Fruit fly (Drosophila melanogaster) whole organism, prepupa: ENCODE results near the gene Mst36Fb.

Experiments used
- CG10669 ChIP-seq: fragments of 200-800 bp; sonication (Bioruptor generic); optimal IDR thresholded peaks from 3 replicates; lab custom pipeline; 2018; ENCODE audit warnings: missing biosample characterization, mild to moderate bottlenecking, missing genetic modification characterization, moderate library complexity
- CG11294 ChIP-seq: fragments of 200-800 bp; sonication (Bioruptor generic); IDR thresholded peaks from 2 replicates; pipeline ENCODE4 v1.3.6; 2022; ENCODE audit warnings: missing biosample characterization, missing genetic modification characterization
- CG11762 ChIP-seq: fragments of 200-800 bp; sonication (Bioruptor generic); optimal IDR thresholded peaks from 3 replicates; lab custom pipeline; 2016; ENCODE audit warnings: missing biosample characterization, missing genetic modification characterization; ENCODE audit not compliant: insufficient read depth
- CG11902 ChIP-seq: fragments of 200-800 bp; sonication (Bioruptor generic); optimal IDR thresholded peaks from 3 replicates; lab custom pipeline; 2016; ENCODE audit warnings: missing biosample characterization, missing genetic modification characterization
- CG1621 ChIP-seq: fragments of 200-800 bp; sonication (Bioruptor generic); optimal IDR thresholded peaks from 3 replicates; lab custom pipeline; 2018; ENCODE audit warnings: missing biosample characterization, mild to moderate bottlenecking, missing genetic modification characterization
- CG3032 ChIP-seq: fragments of 200-800 bp; optimal IDR thresholded peaks from 2 replicates; lab custom pipeline; 2019; ENCODE audit warnings: missing biosample characterization, mild to moderate bottlenecking, missing genetic modification characterization, moderate library complexity
- CG3919 ChIP-seq: fragments of 200-800 bp; sonication (Bioruptor generic); optimal IDR thresholded peaks from 3 replicates; lab custom pipeline; 2016; ENCODE audit warnings: missing biosample characterization, missing genetic modification characterization
- CG6163 ChIP-seq: fragments of 200-800 bp; sonication (Bioruptor generic); IDR thresholded peaks from 3 replicates; pipeline ENCODE4 v1.3.6; 2022; ENCODE audit warnings: missing biosample characterization, missing genetic modification characterization
- CG6792 ChIP-seq: fragments of 200-800 bp; sonication (Bioruptor generic); optimal IDR thresholded peaks from 3 replicates; lab custom pipeline; 2016; ENCODE audit warnings: missing biosample characterization, missing genetic modification characterization
- CG6854 ChIP-seq: fragments of 200-800 bp; sonication (Bioruptor generic); optimal IDR thresholded peaks from 2 replicates; lab custom pipeline; 2017; ENCODE audit warnings: missing biosample characterization, mild to moderate bottlenecking, missing genetic modification characterization
- Eip78C ChIP-seq: fragments of 200-800 bp; sonication (Bioruptor generic); peaks from one replicate; lab custom pipeline; 2016; ENCODE audit warnings: missing biosample characterization, missing genetic modification characterization
- Sox15 ChIP-seq: fragments of 200-800 bp; sonication (Bioruptor generic); optimal IDR thresholded peaks from 3 replicates; lab custom pipeline; 2016; ENCODE audit warnings: missing biosample characterization, missing genetic modification characterization
- fd59A ChIP-seq: fragments of 200-800 bp; sonication (Bioruptor generic); optimal IDR thresholded peaks from 2 replicates; lab custom pipeline; 2017; ENCODE audit warnings: missing biosample characterization, mild to moderate bottlenecking, missing genetic modification characterization, missing genetic modification reagents
- spab ChIP-seq: fragments of 200-800 bp; sonication (Bioruptor generic); optimal IDR thresholded peaks from 2 replicates; lab custom pipeline; 2017; ENCODE audit warnings: missing biosample characterization, mild to moderate bottlenecking, missing genetic modification characterization, missing genetic modification reagents

DNA sequence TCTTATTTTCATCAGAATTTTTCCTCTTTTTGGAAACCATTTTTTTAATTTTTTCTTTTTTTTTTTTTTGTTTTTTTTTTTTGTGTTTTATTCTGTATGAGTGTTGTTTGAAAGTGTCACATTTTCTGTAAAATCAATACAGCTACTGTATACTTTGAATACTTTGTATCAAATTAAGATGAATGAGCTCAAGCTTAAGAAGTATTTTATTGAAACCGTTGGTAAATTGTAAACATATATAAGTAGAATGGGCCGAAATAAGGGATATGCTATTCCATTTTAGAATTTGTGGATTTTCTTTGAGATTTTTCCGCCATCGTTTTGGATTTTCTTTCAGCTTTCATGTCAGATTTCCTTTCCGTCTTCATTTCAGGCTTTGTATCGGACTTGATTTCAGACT is at the start of gene Mst36Fb:
- TF ChIP-seq CG6792 (no peak), CG11902 (no peak), CG11294 (GFP tag; lab: Robert Waterston, UW) (no peak), spab (GFP tag; lab: Kevin White, UChicago) (no peak), CG3032 (tag; lab: Kevin White, UChicago) (no peak), CG10669 (GFP tag; lab: Kevin White, UChicago) (no peak), CG11762 (GFP tag; lab: Kevin White, UChicago) (no peak), CG1621 (tag; lab: Kevin White, UChicago) (no peak), CG6854 (GFP tag; lab: Kevin White, UChicago) (no peak), fd59A (GFP tag; lab: Kevin White, UChicago) (no peak), CG6163 (GFP tag; lab: Robert Waterston, UW) (no peak), Sox15 (no peak), CG3919 (GFP tag; lab: Kevin White, UChicago) (no peak), Eip78C (no peak)
